Fruit fly (Drosophila melanogaster) S2 (cell line): ENCODE results near the gene CG43133.

Experiments used
- CG8478 ChIP-seq: fragments of >200 bp; optimal IDR thresholded peaks from 2 replicates; lab custom pipeline; 2018
- CTCF ChIP-seq, 2 experiments: fragments of >200 bp; optimal IDR thresholded peaks; 2 replicates each; lab custom pipeline; 2018

dm6 chrX:18084614-18085469 is 45.1 kb downstream of the CG43133 start:
- TF ChIP-seq CG8478 (no peak), CTCF (optimal IDR thresholded peaks at IDR 0.05; lab: Kevin White, UChicago) (no peak)
